Worm (Caenorhabditis elegans) whole organism, L1 larva: ENCODE data around the gene grk-2.

Experiments
- ceh-63 ChIP-seq: fragments of 200-800 bp; sonication (Bioruptor generic); optimal IDR thresholded peaks from 2 replicates; lab custom pipeline; 2018; ENCODE audit warnings: mild to moderate bottlenecking, missing genetic modification characterization, missing compliant biosample characterization
- hlh-17 ChIP-seq: fragments of 200-800 bp; sonication (Bioruptor generic); optimal IDR thresholded peaks from 2 replicates; lab custom pipeline; 2018; ENCODE audit warnings: missing genetic modification characterization, mild to moderate bottlenecking, missing compliant biosample characterization, moderate library complexity, borderline replicate concordance
- nhr-237 ChIP-seq: fragments of 150-350 bp; optimal IDR thresholded peaks from 2 replicates; lab custom pipeline; 2014; ENCODE audit warnings: missing biosample characterization, missing genetic modification characterization
- nhr-47 ChIP-seq: sonication (generic microtip); optimal IDR thresholded peaks from 2 replicates; lab custom pipeline; 2016; ENCODE audit warnings: mild to moderate bottlenecking, missing genetic modification characterization, moderate library complexity, missing compliant biosample characterization
- sox-4 ChIP-seq: sonication (generic microtip); optimal IDR thresholded peaks from 2 replicates; lab custom pipeline; 2016; ENCODE audit warnings: missing genetic modification characterization, missing compliant biosample characterization
- unc-62 ChIP-seq: fragments of 150-350 bp; optimal IDR thresholded peaks from 2 replicates; lab custom pipeline; 2014; ENCODE audit warnings: missing biosample characterization, missing genetic modification reagents, missing genetic modification characterization

DNA sequence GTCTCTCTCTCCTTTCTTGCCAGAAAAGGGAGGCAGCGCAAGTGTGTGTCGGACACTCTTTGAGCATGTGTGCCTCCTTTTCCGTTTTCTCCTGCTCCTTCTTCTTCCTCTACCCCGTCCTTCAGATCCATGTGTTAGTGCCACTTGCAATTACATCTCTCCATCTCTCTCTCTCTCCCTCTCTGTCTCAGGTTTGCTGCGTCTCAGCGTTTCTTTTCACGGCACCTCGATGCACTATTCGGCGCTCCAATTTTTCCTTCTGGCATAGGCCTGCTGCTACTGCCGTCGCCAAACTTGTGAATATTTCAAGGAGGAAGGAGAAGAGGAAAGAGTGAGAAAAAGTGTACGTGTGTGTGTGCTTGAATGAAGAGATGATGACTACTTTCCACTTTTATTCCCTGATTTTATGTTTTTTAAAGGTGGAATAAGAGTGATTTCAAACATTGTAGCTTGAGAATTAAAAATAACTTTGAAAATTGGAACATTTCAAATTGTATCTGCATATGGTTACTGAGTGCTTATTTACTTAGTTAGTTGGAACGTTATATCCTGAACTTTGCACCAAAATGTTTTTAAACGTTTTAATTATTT, 7.5 kb upstream of the grk-2 start, which contains the start of gene W02B3.3:
- TF ChIP-seq nhr-237 (tag; lab: Kevin White, UChicago) (no peak), sox-4 (tag; lab: Kevin White, UChicago) (no peak), ceh-63 (GFP tag; lab: Kevin White, UChicago) (peak; percentile 74), unc-62 (GFP tag; lab: Kevin White, UChicago) (no peak), hlh-17 (no peak), nhr-47 (tag; lab: Kevin White, UChicago) (peak; percentile 79)
